Fruit fly (Drosophila melanogaster) whole organism, embryonic: ENCODE results near the gene Nos.

Experiments
- Awh ChIP-seq: fragments of 200-800 bp; sonication (Bioruptor generic); IDR thresholded peaks from 2 replicates; pipeline ENCODE4, ENCODE4 v1.3.6; 2022; ENCODE audit warnings: missing biosample characterization, missing genetic modification characterization
- CG11504 ChIP-seq: fragments of 200-800 bp; sonication (Bioruptor generic); optimal IDR thresholded peaks from 3 replicates; lab custom pipeline; 2019; ENCODE audit warnings: missing biosample characterization, mild to moderate bottlenecking, missing genetic modification characterization, moderate library complexity
- CG11695 ChIP-seq: fragments of 200-800 bp; sonication (Bioruptor generic); IDR thresholded peaks from 3 replicates; pipeline ENCODE4 v1.3.6; 2022; ENCODE audit warnings: missing biosample characterization, missing genetic modification characterization
- CG13894 ChIP-seq: fragments of 200-800 bp; sonication (Bioruptor generic); optimal IDR thresholded peaks from 3 replicates; lab custom pipeline; 2018; ENCODE audit warnings: missing biosample characterization, mild to moderate bottlenecking, missing genetic modification characterization, moderate library complexity
- CG14441 ChIP-seq: fragments of 200-800 bp; sonication (Bioruptor generic); IDR thresholded peaks from 2 replicates; pipeline ENCODE4 v1.3.6; 2022; ENCODE audit warnings: missing biosample characterization, missing genetic modification characterization
- CG14710 ChIP-seq: fragments of 200-800 bp; sonication (Bioruptor generic); optimal IDR thresholded peaks from 3 replicates; lab custom pipeline; 2019; ENCODE audit warnings: missing biosample characterization, mild to moderate bottlenecking, missing genetic modification characterization, moderate library complexity
- CG17328 ChIP-seq: fragments of 200-800 bp; sonication (Bioruptor generic); IDR thresholded peaks from 2 replicates; pipeline ENCODE4 v1.3.6; 2022; ENCODE audit warnings: missing biosample characterization, missing genetic modification characterization
- CG17359 ChIP-seq: fragments of 200-800 bp; sonication (Bioruptor generic); optimal IDR thresholded peaks from 3 replicates; lab custom pipeline; 2018; ENCODE audit warnings: missing biosample characterization, mild to moderate bottlenecking, missing genetic modification characterization, moderate library complexity
- CG17829 ChIP-seq: fragments of 200-800 bp; optimal IDR thresholded peaks from 2 replicates; lab custom pipeline; 2019; ENCODE audit warnings: missing biosample characterization, mild to moderate bottlenecking, missing genetic modification characterization, moderate library complexity
- CG2120 ChIP-seq: fragments of 200-800 bp; sonication (Bioruptor generic); optimal IDR thresholded peaks from 3 replicates; lab custom pipeline; 2016; ENCODE audit warnings: missing biosample characterization, missing genetic modification characterization
- CG2712 ChIP-seq: fragments of 200-800 bp; optimal IDR thresholded peaks from 3 replicates; lab custom pipeline; 2019; ENCODE audit warnings: missing biosample characterization, mild to moderate bottlenecking, missing genetic modification characterization, moderate library complexity
- CG30020 ChIP-seq: fragments of 200-800 bp; optimal IDR thresholded peaks from 2 replicates; lab custom pipeline; 2019; ENCODE audit warnings: missing biosample characterization, mild to moderate bottlenecking, missing genetic modification characterization, moderate library complexity
- CG4328 ChIP-seq: fragments of 200-800 bp; sonication (Bioruptor generic); optimal IDR thresholded peaks from 3 replicates; lab custom pipeline; 2017; ENCODE audit warnings: missing biosample characterization, missing genetic modification reagents, missing genetic modification characterization
- CG43689 ChIP-seq: fragments of 200-800 bp; sonication (Bioruptor generic); IDR thresholded peaks from 2 replicates; pipeline ENCODE4 v1.3.6; 2022; ENCODE audit warnings: missing biosample characterization, missing genetic modification characterization
- CG4820 ChIP-seq: fragments of 200-800 bp; sonication (Bioruptor generic); optimal IDR thresholded peaks from 3 replicates; lab custom pipeline; 2016; ENCODE audit warnings: missing biosample characterization, missing genetic modification characterization
- CG6791 ChIP-seq: fragments of 200-800 bp; sonication (Bioruptor generic); IDR thresholded peaks from 3 replicates; pipeline ENCODE4 v1.3.6; 2022; ENCODE audit warnings: missing biosample characterization, missing genetic modification characterization; ENCODE audit not compliant: partially characterized antibody
- CG7745 ChIP-seq: fragments of 200-800 bp; sonication (Bioruptor generic); optimal IDR thresholded peaks from 2 replicates; lab custom pipeline; 2018; ENCODE audit warnings: missing biosample characterization, mild to moderate bottlenecking, missing genetic modification characterization, moderate library complexity
- CG7928 ChIP-seq: fragments of 200-800 bp; sonication (Bioruptor generic); optimal IDR thresholded peaks from 2 replicates; lab custom pipeline; 2017; ENCODE audit warnings: missing biosample characterization, mild to moderate bottlenecking, missing genetic modification characterization
- CG9876 ChIP-seq: fragments of 200-800 bp; sonication (Bioruptor generic); optimal IDR thresholded peaks from 2 replicates; lab custom pipeline; 2016; ENCODE audit warnings: missing biosample characterization, missing genetic modification characterization
- Chrac-16 ChIP-seq: fragments of 200-800 bp; sonication (Bioruptor generic); optimal IDR thresholded peaks from 3 replicates; lab custom pipeline; 2016; ENCODE audit warnings: missing biosample characterization, missing genetic modification characterization
- D ChIP-seq, 2 experiments: fragments of 200-800 bp in 1 of 2; fragments of >200 bp in 1 of 2; sonication (Bioruptor generic) in 1 of 2; optimal IDR thresholded peaks; 2 replicates in 1 of 2; 3 replicates in 1 of 2; lab custom pipeline; 2017; ENCODE audit warnings: mild to moderate bottlenecking in 1 of 2, missing biosample characterization in 1 of 2, missing genetic modification characterization in 1 of 2, missing genetic modification reagents in 1 of 2
- Dad ChIP-seq: fragments of 200-800 bp; sonication (Bioruptor generic); optimal IDR thresholded peaks from 3 replicates; lab custom pipeline; 2016; ENCODE audit warnings: missing biosample characterization, missing genetic modification characterization
- Deaf1 ChIP-seq: fragments of 200-800 bp; optimal IDR thresholded peaks from 3 replicates; lab custom pipeline; 2019; ENCODE audit warnings: missing biosample characterization, mild to moderate bottlenecking, missing genetic modification characterization, moderate library complexity
- Hmr ChIP-seq: fragments of 200-800 bp; sonication (Bioruptor generic); optimal IDR thresholded peaks from 3 replicates; lab custom pipeline; 2017; ENCODE audit warnings: mild to moderate bottlenecking, missing biosample characterization, missing genetic modification reagents, missing genetic modification characterization
- Hr3 ChIP-seq: fragments of 200-800 bp; sonication (Bioruptor generic); optimal IDR thresholded peaks from 3 replicates; lab custom pipeline; 2016; ENCODE audit warnings: missing biosample characterization, missing genetic modification characterization
- Hsf ChIP-seq: fragments of 200-800 bp; sonication (Bioruptor generic); optimal IDR thresholded peaks from 3 replicates; lab custom pipeline; 2016; ENCODE audit warnings: missing biosample characterization, missing genetic modification characterization
- Lim3 ChIP-seq: fragments of 200-800 bp; sonication (Bioruptor generic); IDR thresholded peaks from 2 replicates; pipeline ENCODE4 v1.3.6; 2022; ENCODE audit warnings: missing biosample characterization, missing genetic modification characterization
- Nf-YB ChIP-seq: fragments of 200-800 bp; sonication (Bioruptor generic); optimal IDR thresholded peaks from 3 replicates; lab custom pipeline; 2019; ENCODE audit warnings: missing biosample characterization, mild to moderate bottlenecking, missing genetic modification characterization, moderate library complexity
- Oli ChIP-seq: fragments of 200-800 bp; sonication (Bioruptor generic); optimal IDR thresholded peaks from 2 replicates; lab custom pipeline; 2018; ENCODE audit warnings: missing biosample characterization, mild to moderate bottlenecking, missing genetic modification characterization, moderate library complexity
- Optix ChIP-seq: fragments of 200-800 bp; sonication (Bioruptor generic); IDR thresholded peaks from 3 replicates; pipeline ENCODE4 v1.3.6; 2022; ENCODE audit warnings: missing biosample characterization, missing genetic modification characterization
- Sox102F ChIP-seq: fragments of 200-800 bp; sonication (Bioruptor generic); optimal IDR thresholded peaks from 2 replicates; lab custom pipeline; 2018; ENCODE audit warnings: missing biosample characterization, mild to moderate bottlenecking, missing genetic modification characterization, moderate library complexity
- Xrp1 ChIP-seq: fragments of 200-800 bp; sonication (Bioruptor generic); IDR thresholded peaks from 2 replicates; pipeline ENCODE4 v1.3.6; 2022; ENCODE audit warnings: missing biosample characterization, missing genetic modification characterization
- bsh ChIP-seq, 2 experiments: fragments of 200-800 bp; sonication (Bioruptor generic); optimal IDR thresholded peaks; 2 replicates each; lab custom pipeline; 2017 to 2018; ENCODE audit warnings: mild to moderate bottlenecking in 2 of 2, missing biosample characterization in 2 of 2, missing genetic modification characterization in 2 of 2, moderate library complexity in 1 of 2
- chn ChIP-seq: fragments of 200-800 bp; sonication (Bioruptor generic); optimal IDR thresholded peaks from 2 replicates; lab custom pipeline; 2016; ENCODE audit warnings: missing biosample characterization, missing genetic modification characterization
- en ChIP-seq: fragments of 200-800 bp; sonication (Bioruptor generic); optimal IDR thresholded peaks from 2 replicates; lab custom pipeline; 2016; ENCODE audit warnings: missing biosample characterization, missing genetic modification characterization
- ewg ChIP-seq: fragments of 200-800 bp; sonication (Bioruptor generic); optimal IDR thresholded peaks from 3 replicates; lab custom pipeline; 2017; ENCODE audit warnings: mild to moderate bottlenecking, missing biosample characterization, missing genetic modification reagents, missing genetic modification characterization
- gro ChIP-seq: fragments of 200-800 bp; sonication (Bioruptor generic); optimal IDR thresholded peaks from 2 replicates; lab custom pipeline; 2016; ENCODE audit warnings: missing biosample characterization, missing genetic modification characterization
- ind ChIP-seq: fragments of 200-800 bp; sonication (Bioruptor generic); optimal IDR thresholded peaks from 3 replicates; lab custom pipeline; 2016; ENCODE audit warnings: missing biosample characterization, missing genetic modification characterization
- insv ChIP-seq, 2 experiments: fragments of 200-800 bp; sonication (Bioruptor generic); optimal IDR thresholded peaks; 3 replicates each; lab custom pipeline; 2016 to 2018; ENCODE audit warnings: missing biosample characterization in 2 of 2, missing genetic modification characterization in 2 of 2
- mam ChIP-seq: fragments of 200-800 bp; sonication (Bioruptor generic); optimal IDR thresholded peaks from 3 replicates; lab custom pipeline; 2016; ENCODE audit warnings: missing biosample characterization, missing genetic modification characterization
- nmo ChIP-seq: fragments of 200-800 bp; sonication (Bioruptor generic); optimal IDR thresholded peaks from 2 replicates; lab custom pipeline; 2018; ENCODE audit warnings: missing biosample characterization, mild to moderate bottlenecking, missing genetic modification characterization, moderate library complexity
- nom ChIP-seq: fragments of 200-800 bp; sonication (Bioruptor generic); optimal IDR thresholded peaks from 2 replicates; lab custom pipeline; 2017; ENCODE audit warnings: missing biosample characterization, missing genetic modification characterization, mild to moderate bottlenecking, moderate library complexity, missing genetic modification reagents
- otp ChIP-seq: fragments of 200-800 bp; sonication (Bioruptor generic); IDR thresholded peaks from 3 replicates; pipeline ENCODE4, ENCODE4 v1.3.6; 2022; ENCODE audit warnings: missing biosample characterization, missing genetic modification characterization
- pzg ChIP-seq: fragments of 200-800 bp; sonication (Bioruptor generic); optimal IDR thresholded peaks from 3 replicates; lab custom pipeline; 2018; ENCODE audit warnings: missing biosample characterization, mild to moderate bottlenecking, missing genetic modification characterization, moderate library complexity
- tap ChIP-seq: fragments of 200-800 bp; optimal IDR thresholded peaks from 3 replicates; lab custom pipeline; 2019; ENCODE audit warnings: missing biosample characterization, mild to moderate bottlenecking, missing genetic modification characterization, moderate library complexity
- tx ChIP-seq: fragments of 200-800 bp; sonication (Bioruptor generic); optimal IDR thresholded peaks from 2 replicates; lab custom pipeline; 2016; ENCODE audit warnings: missing biosample characterization, missing genetic modification characterization
- unpg ChIP-seq: fragments of 200-800 bp; sonication (Bioruptor generic); optimal IDR thresholded peaks from 3 replicates; lab custom pipeline; 2018; ENCODE audit warnings: missing biosample characterization, mild to moderate bottlenecking, missing genetic modification characterization, moderate library complexity
- wdn ChIP-seq: fragments of 200-800 bp; sonication (Bioruptor generic); IDR thresholded peaks from 2 replicates; pipeline ENCODE4 v1.3.6; 2022; ENCODE audit warnings: missing biosample characterization, missing genetic modification characterization
- zfh2 ChIP-seq: fragments of 200-800 bp; sonication (Bioruptor generic); optimal IDR thresholded peaks from 2 replicates; lab custom pipeline; 2016; ENCODE audit warnings: missing biosample characterization, missing genetic modification characterization

Gene Nos

DNA sequence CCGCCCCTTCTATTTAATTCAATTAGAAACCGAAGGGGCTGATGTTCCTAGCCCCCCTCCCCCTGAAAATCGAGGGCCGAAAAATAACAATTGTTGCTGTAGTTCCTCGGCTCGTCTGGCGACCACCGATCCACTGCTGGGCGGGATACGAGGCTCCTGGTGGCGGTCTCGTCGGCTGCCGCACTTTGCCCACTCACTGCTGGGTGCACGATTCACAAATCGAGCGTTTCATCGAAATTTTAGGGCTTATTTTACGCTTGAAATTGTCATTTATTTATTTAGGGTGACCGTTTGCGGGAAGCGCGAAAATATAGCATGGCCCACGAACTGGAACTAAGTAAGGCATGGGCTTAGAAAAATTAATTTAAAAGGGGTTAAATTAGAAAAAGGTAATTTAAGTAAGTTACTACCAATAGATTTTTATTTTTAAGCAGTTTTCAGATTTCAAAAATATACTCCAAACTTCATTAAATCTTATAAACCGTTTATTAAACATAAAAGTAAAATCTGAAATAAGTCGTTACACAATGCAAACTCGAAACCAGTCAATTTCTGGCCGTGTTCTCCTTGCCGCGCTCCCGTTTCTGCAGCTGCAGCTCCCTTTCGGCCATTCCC is 19.1 kb upstream of the Nos start, which contains the start of gene Dnz1 (continued):
- TF ChIP-seq CG14710 (tag; lab: Kevin White, UChicago) (peak; percentile 43), CG14441 (GFP tag; lab: Robert Waterston, UW) (no peak), Hr3 (GFP tag; lab: Kevin White, UChicago) (peak; percentile 53), Xrp1 (GFP tag; lab: Robert Waterston, UW) (peak; percentile 60), nmo (peak; percentile 56), nom (GFP tag; lab: Kevin White, UChicago) (peak; percentile 4), en (no peak), wdn (GFP tag; lab: Robert Waterston, UW) (peak; percentile 54; the same call in 1 of the 2 replicates), pzg (GFP tag; lab: Kevin White, UChicago) (peak; percentile 31), Hmr (GFP tag; lab: Kevin White, UChicago) (peak; percentile 61), Oli (peak; percentile 37), ewg (GFP tag; lab: Kevin White, UChicago) (no peak), CG2120 (GFP tag; lab: Kevin White, UChicago) (peak; percentile 84), ind (GFP tag; lab: Kevin White, UChicago) (peak; percentile 43), Sox102F (GFP tag; lab: Kevin White, UChicago) (peak; percentile 48), D (optimal IDR thresholded peaks at IDR 0.05; lab: Kevin White, UChicago) (no peak), D (GFP tag; optimal IDR thresholded peaks at IDR 0.05; lab: Kevin White, UChicago) (no peak), bsh (GFP tag; optimal IDR thresholded peaks at IDR 0.05; lab: Kevin White, UChicago) (peak in 1 of 2 experiments; percentile 39), CG17328 (GFP tag; lab: Robert Waterston, UW) (peak; percentile 60; the same call in 1 of the 2 replicates), insv (GFP tag; optimal IDR thresholded peaks at IDR 0.05; lab: Kevin White, UChicago) (no peak), zfh2 (peak; percentile 58), tx (GFP tag; lab: Kevin White, UChicago) (peak; percentile 22), CG9876 (GFP tag; lab: Kevin White, UChicago) (no peak), CG43689 (GFP tag; lab: Robert Waterston, UW) (no peak), CG11504 (tag; lab: Kevin White, UChicago) (peak; percentile 58), CG11695 (GFP tag; lab: Robert Waterston, UW) (peak; percentile 45; the same call in 1 of the 3 replicates), CG17829 (tag; lab: Kevin White, UChicago) (peak; percentile 63), Lim3 (no peak), CG30020 (tag; lab: Kevin White, UChicago) (peak; percentile 14), CG6791 (GFP tag; lab: Robert Waterston, UW) (no peak), Chrac-16 (GFP tag; lab: Kevin White, UChicago) (peak; percentile 52), CG17359 (tag; lab: Kevin White, UChicago) (peak; percentile 65), Hsf (GFP tag; lab: Kevin White, UChicago) (peak; percentile 56), CG2712 (tag; lab: Kevin White, UChicago) (peak; percentile 65), Awh (GFP tag; lab: Robert Waterston, UW) (no peak), gro (no peak), chn (GFP tag; lab: Kevin White, UChicago) (peak; percentile 33), CG13894 (tag; lab: Kevin White, UChicago) (peak; percentile 39), mam (GFP tag; lab: Kevin White, UChicago) (peak; percentile 16), Deaf1 (tag; lab: Kevin White, UChicago) (peak; percentile 35), CG7745 (tag; lab: Kevin White, UChicago) (no peak), CG4820 (GFP tag; lab: Kevin White, UChicago) (peak; percentile 20), unpg (GFP tag; lab: Kevin White, UChicago) (peak; percentile 39), otp (peak; percentile 59; the same call in 1 of the 3 replicates), Optix (peak; percentile 46; the same call in 1 of the 3 replicates), CG4328 (GFP tag; lab: Kevin White, UChicago) (peak; percentile 16), tap (peak; percentile 39), CG7928 (GFP tag; lab: Kevin White, UChicago) (peak; percentile 34), Dad (no peak), Nf-YB (GFP tag; lab: Kevin White, UChicago) (no peak)
